Worm (Caenorhabditis elegans): ENCODE results near the gene scp-1.

- TF ChIP-seq fkh-10 (GFP tag; optimal IDR thresholded peaks at IDR 0.05), result no peak
- TF ChIP-seq fos-1 (tag; optimal IDR thresholded peaks at IDR 0.05), result no peak
Observed at ce11 chrII:9347444-9347843, 13.6 kb downstream of the scp-1 start.
